Fruit fly (Drosophila melanogaster): ENCODE data around the gene Uch.

The Uch gene

dm6 chr2L:2171366-2172078, 42.5 kb downstream of the Uch start (continued):
- TF ChIP-seq CG2678 (tag; optimal IDR thresholded peaks at IDR 0.05) (peak; percentile 26), CG3163 (GFP tag; optimal IDR thresholded peaks at IDR 0.05) (no peak), CG11696 (GFP tag; IDR thresholded peaks at IDR 0.05) (no peak), sug (tag; optimal IDR thresholded peaks at IDR 0.05) (peak; percentile 87), pros (GFP tag; optimal IDR thresholded peaks at IDR 0.05) (no peak), Nf-YC (tag; optimal IDR thresholded peaks at IDR 0.05) (peak; percentile 49), sna (GFP tag; IDR thresholded peaks at IDR 0.05; ENCODE audit: partially characterized antibody) (no peak), pb (GFP tag; optimal IDR thresholded peaks at IDR 0.05) (no peak), Hsf (GFP tag; optimal IDR thresholded peaks at IDR 0.05) (no peak), CG17385 (GFP tag; optimal IDR thresholded peaks at IDR 0.05) (peak; percentile 14), CG6175 (GFP tag; IDR thresholded peaks at IDR 0.05) (no peak), CG7963 (GFP tag; IDR thresholded peaks at IDR 0.05; ENCODE audit: partially characterized antibody) (no peak), CG17361 (GFP tag; IDR thresholded peaks at IDR 0.05) (no peak), Spps (tag; optimal IDR thresholded peaks at IDR 0.05) (no peak), exex (tag; optimal IDR thresholded peaks at IDR 0.05) (peak; percentile 97), CkIIα-i1 (GFP tag; IDR thresholded peaks at IDR 0.05) (no peak), CG7357 (GFP tag; IDR thresholded peaks at IDR 0.05) (no peak), Kr (GFP tag; optimal IDR thresholded peaks at IDR 0.05) (no peak), CG32532 (GFP tag; IDR thresholded peaks at IDR 0.05) (peak; percentile 45; the same call in 1 of the 2 replicates), CG8924 (tag; optimal IDR thresholded peaks at IDR 0.05) (no peak), CG10267 (tag; optimal IDR thresholded peaks at IDR 0.05) (no peak), CG11695 (GFP tag; IDR thresholded peaks at IDR 0.05) (no peak), dpn (GFP tag; optimal IDR thresholded peaks at IDR 0.05) (no peak), salm (tag; optimal IDR thresholded peaks at IDR 0.05) (peak; percentile 44), grn (GFP tag; optimal IDR thresholded peaks at IDR 0.05) (peak; percentile 80), Hr39 (optimal IDR thresholded peaks at IDR 0.05) (no peak), Elba2 (GFP tag; optimal IDR thresholded peaks at IDR 0.05) (no peak), Ssrp (tag; optimal IDR thresholded peaks at IDR 0.05) (no peak), dm (GFP tag; optimal IDR thresholded peaks at IDR 0.05) (no peak), hth (optimal IDR thresholded peaks at IDR 0.05) (no peak), CG4404 (GFP tag; IDR thresholded peaks at IDR 0.05) (no peak), caup (GFP tag; optimal IDR thresholded peaks at IDR 0.05; ENCODE audit: severe bottlenecking) (peak; percentile 56), CG13894 (tag; optimal IDR thresholded peaks at IDR 0.05) (no peak), NK7.1 (GFP tag; optimal IDR thresholded peaks at IDR 0.05) (no peak), E2f1 (GFP tag; IDR thresholded peaks at IDR 0.05) (no peak), chn (GFP tag; optimal IDR thresholded peaks at IDR 0.05) (no peak), mam (GFP tag; optimal IDR thresholded peaks at IDR 0.05) (no peak), ewg (GFP tag; optimal IDR thresholded peaks at IDR 0.05) (no peak), Sox102F (GFP tag; optimal IDR thresholded peaks at IDR 0.05) (no peak), CG32767 (GFP tag; IDR thresholded peaks at IDR 0.05) (no peak), grau (tag; optimal IDR thresholded peaks at IDR 0.05) (peak; percentile 57), oc (tag; optimal IDR thresholded peaks at IDR 0.05) (no peak), Stat92E (GFP tag; optimal IDR thresholded peaks at IDR 0.05) (no peak), sd (tag; optimal IDR thresholded peaks at IDR 0.05) (peak; percentile 88), Meics (GFP tag; optimal IDR thresholded peaks at IDR 0.05) (peak; percentile 20), Taf1 (GFP tag; IDR thresholded peaks at IDR 0.05) (0 out of 2 replicates have a peak, but pooled peaks have one; percentile 15), Oli (tag; optimal IDR thresholded peaks at IDR 0.05) (no peak), stc (GFP tag; IDR thresholded peaks at IDR 0.05) (no peak)
